Fruit fly (Drosophila melanogaster): Measurements from ENCODE around the gene CSN1b.

The CSN1b gene

DNA sequence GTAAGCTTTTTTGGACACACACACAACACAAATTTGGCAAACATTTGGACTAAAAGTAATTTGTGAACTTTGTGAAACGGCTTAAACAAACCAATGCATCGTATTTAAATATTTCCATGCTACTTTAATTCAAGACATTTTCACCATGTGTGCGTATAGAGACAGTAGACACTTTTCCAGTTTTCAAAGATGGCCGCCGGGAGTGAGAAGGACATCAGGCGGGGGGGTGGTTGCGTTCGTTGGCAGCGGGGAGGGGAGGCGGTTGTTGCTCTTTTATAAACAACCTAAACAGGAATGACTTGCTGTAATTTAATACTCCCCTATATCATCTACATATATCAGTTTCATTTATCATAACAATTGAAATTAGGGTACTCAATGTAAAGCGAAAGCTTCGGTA is 51.3 kb downstream of the CSN1b start:
- no peak for TF ChIP-seq usp (GFP tag; optimal IDR thresholded peaks at IDR 0.05)
